Worm (Caenorhabditis elegans) whole organism, L1 larva: Measurements from ENCODE around the gene algn-7.
A peak's percentile ranks its signal among the peaks of the same experiment; 100 is the strongest.

ENCODE experiments used
- C16A3.4 ChIP-seq: fragments of 150-350 bp; optimal IDR thresholded peaks from 2 replicates; lab custom pipeline; 2014; ENCODE audit warnings: missing biosample characterization, missing genetic modification characterization
- F16B12.6 ChIP-seq: fragments of 150-350 bp; optimal IDR thresholded peaks from 2 replicates; lab custom pipeline; 2014; ENCODE audit warnings: missing biosample characterization, missing genetic modification characterization
- ama-1 ChIP-seq: fragments of 150-350 bp; optimal IDR thresholded peaks from 2 replicates; lab custom pipeline; 2014
- blmp-1 ChIP-seq: fragments of 150-350 bp; optimal IDR thresholded peaks from 2 replicates; lab custom pipeline; 2014; ENCODE audit warnings: missing biosample characterization, missing genetic modification characterization
- ceh-8 ChIP-seq: fragments of 200-800 bp; sonication (Bioruptor generic); optimal IDR thresholded peaks from 2 replicates; lab custom pipeline; 2018; ENCODE audit warnings: mild to moderate bottlenecking, missing genetic modification characterization, moderate library complexity, missing compliant biosample characterization
- ceh-82 ChIP-seq, 3 experiments: fragments of 150-350 bp in 1 of 3; sonication (generic microtip) in 2 of 3; optimal IDR thresholded peaks; 2 replicates each; lab custom pipeline; 2014 to 2017; ENCODE audit warnings: missing biosample characterization in 3 of 3, missing genetic modification characterization in 3 of 3
- ces-1 ChIP-seq: fragments of 150-350 bp; optimal IDR thresholded peaks from 2 replicates; lab custom pipeline; 2014; ENCODE audit warnings: missing biosample characterization, missing genetic modification reagents, missing genetic modification characterization
- efl-1 ChIP-seq, 4 experiments: fragments of 150-350 bp; optimal IDR thresholded peaks in 3 of 4; peaks in 1 of 4; 1 replicate in 1 of 4; 2 replicates in 3 of 4; lab custom pipeline; 2014; ENCODE audit warnings: missing biosample characterization in 2 of 4, missing genetic modification characterization in 2 of 4, missing genetic modification reagents in 2 of 4
- fkh-10 ChIP-seq: sonication (generic microtip); optimal IDR thresholded peaks from 2 replicates; lab custom pipeline; 2017; ENCODE audit warnings: missing biosample characterization, missing genetic modification reagents, missing genetic modification characterization
- fkh-4 ChIP-seq: sonication (generic microtip); optimal IDR thresholded peaks from 2 replicates; lab custom pipeline; 2016; ENCODE audit warnings: missing compliant biosample characterization, missing genetic modification characterization, borderline replicate concordance
- fos-1 ChIP-seq: fragments of 150-350 bp; optimal IDR thresholded peaks from 2 replicates; lab custom pipeline; 2014; ENCODE audit warnings: missing biosample characterization, missing genetic modification characterization
- hlh-4 ChIP-seq: sonication (generic microtip); optimal IDR thresholded peaks from 2 replicates; lab custom pipeline; 2016; ENCODE audit warnings: mild to moderate bottlenecking, missing genetic modification characterization, missing compliant biosample characterization
- hpl-2 ChIP-seq: fragments of 150-350 bp; optimal IDR thresholded peaks from 2 replicates; lab custom pipeline; 2014; ENCODE audit warnings: missing biosample characterization, missing genetic modification reagents, missing genetic modification characterization
- irx-1 ChIP-seq: sonication (generic microtip); optimal IDR thresholded peaks from 2 replicates; lab custom pipeline; 2016; ENCODE audit warnings: missing genetic modification characterization, missing compliant biosample characterization
- lin-15B ChIP-seq: fragments of 150-350 bp; sonication (generic microtip); optimal IDR thresholded peaks from 3 replicates; lab custom pipeline; 2014; ENCODE audit warnings: missing biosample characterization, missing genetic modification characterization
- lin-35 ChIP-seq, 2 experiments: fragments of 150-350 bp; optimal IDR thresholded peaks; 2 replicates each; lab custom pipeline; 2014; ENCODE audit warnings: missing biosample characterization in 2 of 2, missing genetic modification characterization in 2 of 2, missing genetic modification reagents in 2 of 2
- mdl-1 ChIP-seq, 2 experiments: fragments of 150-350 bp; optimal IDR thresholded peaks; 2 replicates each; lab custom pipeline; 2014 to 2017; ENCODE audit warnings: missing biosample characterization in 2 of 2, missing genetic modification characterization in 2 of 2, inconsistent platforms in 1 of 2
- mef-2 ChIP-seq: fragments of 150-350 bp; optimal IDR thresholded peaks from 2 replicates; lab custom pipeline; 2014; ENCODE audit warnings: missing biosample characterization, missing genetic modification characterization
- mep-1 ChIP-seq: fragments of 150-350 bp; optimal IDR thresholded peaks from 2 replicates; lab custom pipeline; 2014; ENCODE audit warnings: missing biosample characterization, missing genetic modification characterization
- nhr-11 ChIP-seq: fragments of 150-350 bp; optimal IDR thresholded peaks from 2 replicates; lab custom pipeline; 2014; ENCODE audit warnings: missing biosample characterization, missing genetic modification characterization
- nhr-237 ChIP-seq: fragments of 150-350 bp; optimal IDR thresholded peaks from 2 replicates; lab custom pipeline; 2014; ENCODE audit warnings: missing biosample characterization, missing genetic modification characterization
- nhr-71 ChIP-seq: sonication (generic microtip); optimal IDR thresholded peaks from 2 replicates; lab custom pipeline; 2016; ENCODE audit warnings: mild to moderate bottlenecking, missing genetic modification characterization, moderate library complexity, missing compliant biosample characterization
- nhr-84 ChIP-seq: sonication (generic microtip); optimal IDR thresholded peaks from 2 replicates; lab custom pipeline; 2017; ENCODE audit warnings: missing biosample characterization, missing genetic modification characterization
- nhr-85 ChIP-seq: sonication (generic microtip); peaks from one replicate; lab custom pipeline; 2016; ENCODE audit warnings: missing genetic modification characterization, inconsistent platforms, missing compliant biosample characterization
- pag-3 ChIP-seq: sonication (generic microtip); optimal IDR thresholded peaks from 2 replicates; lab custom pipeline; 2017; ENCODE audit warnings: missing genetic modification characterization, mild to moderate bottlenecking, missing compliant biosample characterization, antibody characterized with exemption, borderline replicate concordance; ENCODE audit not compliant: insufficient read depth
- rnt-1 ChIP-seq: sonication (generic microtip); optimal IDR thresholded peaks from 2 replicates; lab custom pipeline; 2016; ENCODE audit warnings: mild to moderate bottlenecking, missing genetic modification characterization, moderate library complexity, missing compliant biosample characterization
- tbx-2 ChIP-seq: sonication (generic microtip); optimal IDR thresholded peaks from 2 replicates; lab custom pipeline; 2016; ENCODE audit warnings: missing genetic modification characterization, missing compliant biosample characterization
- unc-86 ChIP-seq: sonication (generic microtip); optimal IDR thresholded peaks from 2 replicates; lab custom pipeline; 2016; ENCODE audit warnings: missing genetic modification characterization, missing compliant biosample characterization
- vab-15 ChIP-seq: sonication (generic microtip); optimal IDR thresholded peaks from 2 replicates; lab custom pipeline; 2017; ENCODE audit warnings: missing genotype, mild to moderate bottlenecking, missing genetic modification characterization, missing compliant biosample characterization
- xbp-1 ChIP-seq: sonication (generic microtip); optimal IDR thresholded peaks from 2 replicates; lab custom pipeline; 2016; ENCODE audit warnings: missing genetic modification characterization, missing compliant biosample characterization
- ztf-4 ChIP-seq: fragments of 150-350 bp; optimal IDR thresholded peaks from 2 replicates; lab custom pipeline; 2014; ENCODE audit warnings: missing biosample characterization, missing genetic modification characterization

Gene algn-7

DNA sequence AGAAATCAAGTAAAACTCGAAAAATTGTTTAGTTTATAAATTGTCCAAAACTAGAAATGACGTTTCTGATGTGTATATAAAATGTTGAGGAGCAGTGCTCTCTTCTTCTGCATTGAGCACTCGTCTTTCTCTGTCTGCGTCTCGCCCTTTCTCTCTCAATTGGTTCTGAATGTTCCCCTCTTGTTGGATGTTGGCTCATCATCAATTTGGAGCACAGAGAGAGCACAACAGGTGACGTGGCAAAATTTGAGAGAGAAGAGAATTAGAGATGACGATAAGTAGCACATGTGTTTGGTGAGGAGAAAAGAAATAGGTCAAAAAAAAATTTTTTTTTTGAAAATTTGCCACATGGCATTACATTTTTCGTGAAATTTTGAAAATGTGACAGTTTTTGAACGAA is 36.6 kb downstream of the algn-7 start (continued):
- TF ChIP-seq nhr-84: no peak
- peak; percentile 43 for TF ChIP-seq fkh-4
- peak; percentile 8 for TF ChIP-seq irx-1 (tag; lab: Kevin White, UChicago)
- TF ChIP-seq efl-1 (optimal IDR thresholded peaks at IDR 0.05; lab: Kevin White, UChicago): peak; percentile 40 to 50
- TF ChIP-seq efl-1 (GFP tag; optimal IDR thresholded peaks at IDR 0.05 in 1 of 2; lab: Kevin White, UChicago): peak; percentile 34 to 86
- peak; percentile 35 for TF ChIP-seq xbp-1 (tag; lab: Kevin White, UChicago)
- TF ChIP-seq mep-1 (tag; lab: Kevin White, UChicago): peak; percentile 48
- TF ChIP-seq mdl-1 (tag; optimal IDR thresholded peaks at IDR 0.05; lab: Kevin White, UChicago): peak in 1 of 2 experiments; percentile 47
- TF ChIP-seq, all 84 proteins: peak for 26

DNA sequence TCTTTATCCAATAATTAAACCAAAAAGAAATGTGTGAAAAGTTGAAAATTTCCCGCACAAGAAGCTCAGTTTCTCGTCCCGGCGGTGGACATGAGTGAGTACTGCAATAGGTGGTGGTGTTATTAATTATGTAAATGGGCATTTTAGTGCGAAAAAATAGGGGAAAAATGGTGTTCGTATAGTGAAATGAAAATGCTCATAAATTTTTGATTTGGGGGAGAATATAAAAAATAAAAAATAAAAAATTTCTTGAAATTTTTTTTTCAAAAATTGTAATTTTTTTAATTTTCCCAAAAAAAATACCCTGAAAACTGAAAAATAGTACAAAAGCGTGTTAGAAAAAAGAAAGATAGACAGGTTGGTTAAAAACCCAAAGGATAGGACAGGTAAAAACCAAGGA is 38.9 kb downstream of the algn-7 start, which contains the start of gene gly-4:
TSS of gene gly-4 (minus strand) at position 101 of the 400 bp plus-strand sequence.
- TF ChIP-seq C16A3.4 (tag; lab: Kevin White, UChicago): no peak
- TF ChIP-seq vab-15 (tag; lab: Kevin White, UChicago): no peak
- TF ChIP-seq hlh-4 (tag; lab: Kevin White, UChicago): no peak
- TF ChIP-seq mef-2 (tag; lab: Kevin White, UChicago): no peak
- TF ChIP-seq blmp-1: no peak
- no peak for TF ChIP-seq ztf-4 (tag; lab: Kevin White, UChicago)
- TF ChIP-seq rnt-1 (tag; lab: Kevin White, UChicago): no peak
- TF ChIP-seq ces-1 (GFP tag; lab: Kevin White, UChicago): no peak
- no peak for TF ChIP-seq ama-1 (lab: Kevin White, UChicago)
- no peak for TF ChIP-seq nhr-71 (tag; lab: Kevin White, UChicago)
- no peak for TF ChIP-seq lin-15B (tag; lab: Kevin White, UChicago)
- TF ChIP-seq lin-35 (GFP tag; optimal IDR thresholded peaks at IDR 0.05; lab: Kevin White, UChicago): no peak
- TF ChIP-seq tbx-2 (tag; lab: Kevin White, UChicago): no peak
- no peak for TF ChIP-seq nhr-237
- no peak for TF ChIP-seq pag-3 (tag; lab: Kevin White, UChicago)
- no peak for TF ChIP-seq F16B12.6 (tag; lab: Kevin White, UChicago)

DNA sequence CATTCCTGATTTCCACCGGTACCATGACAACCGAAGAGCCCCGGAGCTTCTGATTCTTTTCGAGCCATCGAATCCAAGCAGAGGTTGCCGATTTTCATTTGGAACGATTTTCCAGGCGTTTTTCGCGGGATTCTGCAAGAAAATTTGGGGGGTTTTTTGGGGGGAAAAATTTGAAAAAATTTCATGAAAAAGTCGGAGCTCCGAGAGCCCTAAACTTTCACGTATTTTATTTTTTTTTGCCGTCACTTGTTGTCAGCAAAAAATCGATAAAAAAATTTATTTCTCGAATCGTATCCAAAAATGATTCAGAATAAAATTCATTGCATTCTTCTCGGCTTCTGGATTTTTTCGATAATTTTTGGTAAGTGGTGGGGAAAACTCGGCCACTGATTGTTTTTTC is 51.2 kb downstream of the algn-7 start, which contains the start of gene Y116F11B.13:
TSS of gene Y116F11B.13 (plus strand) at position 301 of the 400 bp plus-strand sequence.
- TF ChIP-seq fkh-10 (GFP tag; lab: Kevin White, UChicago): no peak
- TF ChIP-seq ceh-8 (GFP tag; lab: Kevin White, UChicago): no peak
- TF ChIP-seq ama-1 (lab: Kevin White, UChicago): no peak
- TF ChIP-seq fos-1 (tag; lab: Kevin White, UChicago): no peak
- TF ChIP-seq nhr-85: no peak
- TF ChIP-seq hpl-2 (GFP tag; lab: Kevin White, UChicago): no peak
- TF ChIP-seq unc-86 (tag; lab: Kevin White, UChicago): no peak
- TF ChIP-seq ceh-82 (tag; optimal IDR thresholded peaks at IDR 0.05; lab: Kevin White, UChicago): no peak
- no peak for TF ChIP-seq rnt-1 (tag; lab: Kevin White, UChicago)
- TF ChIP-seq nhr-11 (tag; lab: Kevin White, UChicago): no peak
- no peak for TF ChIP-seq F16B12.6 (tag; lab: Kevin White, UChicago)
